Worm (Caenorhabditis elegans) whole organism, young adult: Measurements from ENCODE around the gene F16B12.7.

Experiments used
- B0019.2 ChIP-seq: fragments of 200-800 bp; sonication (Bioruptor generic); conservative IDR thresholded peaks from 2 replicates; pipeline ENCODE4 v1.3.6; 2022; ENCODE audit warnings: missing genetic modification reagents, missing genetic modification characterization, missing compliant biosample characterization
- B0336.3 ChIP-seq: fragments of 200-800 bp; sonication (Bioruptor generic); IDR thresholded peaks from 2 replicates; pipeline ENCODE4 v1.3.6; 2022; ENCODE audit warnings: missing genetic modification characterization, missing compliant biosample characterization
- D2030.7 ChIP-seq: fragments of 200-800 bp; sonication (Bioruptor generic); IDR thresholded peaks from 2 replicates; pipeline ENCODE4 v1.3.6; 2022; ENCODE audit warnings: missing genetic modification reagents, missing genetic modification characterization, missing compliant biosample characterization
- F33H1.4 ChIP-seq: fragments of 200-800 bp; sonication (Bioruptor generic); IDR thresholded peaks from 2 replicates; pipeline ENCODE4 v1.3.6; 2022; ENCODE audit warnings: missing genetic modification reagents, missing genetic modification characterization, missing compliant biosample characterization
- F37B4.10 ChIP-seq: fragments of 200-800 bp; sonication (Bioruptor generic); IDR thresholded peaks from 2 replicates; pipeline ENCODE4 v1.3.6; 2022; ENCODE audit warnings: missing genetic modification characterization, missing compliant biosample characterization
- F52B5.7 ChIP-seq: sonication (generic microtip); optimal IDR thresholded peaks from 2 replicates; lab custom pipeline; 2016; ENCODE audit warnings: mild to moderate bottlenecking, missing genetic modification characterization, missing compliant biosample characterization
- F55B11.4 ChIP-seq: sonication (generic microtip); optimal IDR thresholded peaks from 2 replicates; lab custom pipeline; 2016; ENCODE audit warnings: missing compliant biosample characterization, missing genetic modification characterization, borderline replicate concordance; ENCODE audit not compliant: insufficient read depth
- K11D2.4 ChIP-seq: fragments of 200-800 bp; sonication (Bioruptor generic); IDR thresholded peaks from 2 replicates; pipeline ENCODE4 v1.3.6; 2022; ENCODE audit warnings: missing genetic modification reagents, missing genetic modification characterization, missing compliant biosample characterization
- T26A5.8 ChIP-seq: sonication (generic microtip); optimal IDR thresholded peaks from 2 replicates; lab custom pipeline; 2016; ENCODE audit warnings: missing genetic modification characterization, missing compliant biosample characterization
- Y53G8AR.9 ChIP-seq: fragments of 200-800 bp; sonication (Bioruptor generic); conservative IDR thresholded peaks from 2 replicates; pipeline ENCODE4 v1.3.6; 2022; ENCODE audit warnings: missing genetic modification reagents, missing genetic modification characterization, missing compliant biosample characterization
- Y79H2A.3 ChIP-seq: fragments of 200-800 bp; sonication (Bioruptor generic); conservative IDR thresholded peaks from 2 replicates; pipeline ENCODE4 v1.3.6; 2022; ENCODE audit warnings: missing genetic modification reagents, missing genetic modification characterization, missing compliant biosample characterization
- Y95B8A.8 ChIP-seq: fragments of 200-800 bp; sonication (Bioruptor generic); IDR thresholded peaks from 2 replicates; pipeline ENCODE4 v1.3.6; 2022; ENCODE audit warnings: missing genetic modification reagents, missing genetic modification characterization, missing compliant biosample characterization
- ZK185.1 ChIP-seq: sonication (generic microtip); optimal IDR thresholded peaks from 2 replicates; lab custom pipeline; 2016; ENCODE audit warnings: mild to moderate bottlenecking, missing genetic modification characterization, missing compliant biosample characterization; ENCODE audit not compliant: poor library complexity, severe bottlenecking
- atf-7 ChIP-seq: sonication (generic microtip); optimal IDR thresholded peaks from 2 replicates; lab custom pipeline; 2017; ENCODE audit warnings: mild to moderate bottlenecking, missing genetic modification characterization, missing compliant biosample characterization
- ceh-58 ChIP-seq: fragments of 200-800 bp; sonication (Bioruptor generic); IDR thresholded peaks from 2 replicates; pipeline ENCODE4 v1.3.6; 2022; ENCODE audit warnings: missing genetic modification characterization, missing compliant biosample characterization
- ceh-91 ChIP-seq: fragments of 200-800 bp; sonication (Bioruptor generic); IDR thresholded peaks from 2 replicates; pipeline ENCODE4 v1.3.6; 2022; ENCODE audit warnings: missing genetic modification reagents, missing genetic modification characterization, missing compliant biosample characterization
- die-1 ChIP-seq: sonication (generic microtip); optimal IDR thresholded peaks from 2 replicates; lab custom pipeline; 2016; ENCODE audit warnings: missing genotype, mild to moderate bottlenecking, missing genetic modification characterization, missing compliant biosample characterization
- egl-44 ChIP-seq: fragments of 200-800 bp; sonication (Bioruptor generic); IDR thresholded peaks from 2 replicates; pipeline ENCODE4 v1.3.6; 2022; ENCODE audit warnings: missing genetic modification reagents, missing genetic modification characterization, missing compliant biosample characterization
- egrh-3 ChIP-seq: fragments of 200-800 bp; sonication (Bioruptor generic); IDR thresholded peaks from 2 replicates; pipeline ENCODE4 v1.3.6; 2022; ENCODE audit warnings: missing genetic modification reagents, missing genetic modification characterization, missing compliant biosample characterization
- gei-17 ChIP-seq: fragments of 200-800 bp; sonication (Bioruptor generic); optimal IDR thresholded peaks from 2 replicates; lab custom pipeline; 2018; ENCODE audit warnings: mild to moderate bottlenecking, missing genetic modification characterization, missing compliant biosample characterization
- hsf-1 ChIP-seq: fragments of 200-800 bp; sonication (Bioruptor generic); IDR thresholded peaks from 2 replicates; pipeline ENCODE4 v1.3.6; 2022; ENCODE audit warnings: missing genetic modification reagents, missing genetic modification characterization, missing compliant biosample characterization
- lag-1 ChIP-seq: fragments of 200-800 bp; sonication (Bioruptor generic); IDR thresholded peaks from 2 replicates; pipeline ENCODE4 v1.3.6; 2022; ENCODE audit warnings: missing genetic modification reagents, missing genetic modification characterization, missing compliant biosample characterization
- let-526 ChIP-seq: fragments of 200-800 bp; sonication (Bioruptor generic); IDR thresholded peaks from 2 replicates; pipeline ENCODE4 v1.3.6; 2022; ENCODE audit warnings: missing genetic modification reagents, missing genetic modification characterization, missing compliant biosample characterization
- lin-35 ChIP-seq, 3 experiments: fragments of 150-350 bp in 2 of 3; sonication (generic microtip) in 1 of 3; optimal IDR thresholded peaks; 2 replicates each; lab custom pipeline; 2014 to 2018; ENCODE audit warnings: missing biosample characterization in 3 of 3, missing genetic modification characterization in 3 of 3, missing genetic modification reagents in 3 of 3
- lir-1 ChIP-seq: fragments of 200-800 bp; sonication (Bioruptor generic); conservative IDR thresholded peaks from 2 replicates; pipeline ENCODE4 v1.3.6; 2022; ENCODE audit warnings: missing genetic modification reagents, missing genetic modification characterization, missing compliant biosample characterization
- lsy-27 ChIP-seq: sonication (generic microtip); optimal IDR thresholded peaks from 2 replicates; lab custom pipeline; 2017; ENCODE audit warnings: missing genetic modification characterization, mild to moderate bottlenecking, missing compliant biosample characterization, antibody characterized with exemption, missing genotype, borderline replicate concordance; ENCODE audit not compliant: insufficient read depth
- madf-3 ChIP-seq: fragments of 200-800 bp; sonication (Bioruptor generic); IDR thresholded peaks from 2 replicates; pipeline ENCODE4 v1.3.6; 2022; ENCODE audit warnings: missing genetic modification reagents, missing genetic modification characterization, missing compliant biosample characterization
- madf-8 ChIP-seq: fragments of 200-800 bp; sonication (Bioruptor generic); conservative IDR thresholded peaks from 2 replicates; pipeline ENCODE4 v1.3.6; 2022; ENCODE audit warnings: missing genetic modification reagents, missing genetic modification characterization, missing compliant biosample characterization
- mcd-1 ChIP-seq: fragments of 200-800 bp; sonication (Bioruptor generic); IDR thresholded peaks from 2 replicates; pipeline ENCODE4 v1.3.6; 2022; ENCODE audit warnings: missing genetic modification reagents, missing genetic modification characterization, missing compliant biosample characterization
- mxl-1 ChIP-seq: sonication (generic microtip); optimal IDR thresholded peaks from 2 replicates; lab custom pipeline; 2016; ENCODE audit warnings: missing genetic modification characterization, missing compliant biosample characterization
- nhr-120 ChIP-seq: fragments of 200-800 bp; sonication (Bioruptor generic); IDR thresholded peaks from 2 replicates; pipeline ENCODE4 v1.3.6; 2022; ENCODE audit warnings: missing genetic modification characterization, missing compliant biosample characterization
- nhr-80 ChIP-seq: sonication (generic microtip); optimal IDR thresholded peaks from 2 replicates; lab custom pipeline; 2016; ENCODE audit warnings: missing genetic modification characterization, missing compliant biosample characterization
- rcor-1 ChIP-seq: fragments of 200-800 bp; sonication (Bioruptor generic); IDR thresholded peaks from 2 replicates; pipeline ENCODE4 v1.3.6; 2022; ENCODE audit warnings: missing genetic modification reagents, missing genetic modification characterization, missing compliant biosample characterization
- rec-8 ChIP-seq, 2 experiments: sonication (generic microtip); optimal IDR thresholded peaks; 2 replicates each; lab custom pipeline; 2016; ENCODE audit warnings: mild to moderate bottlenecking in 2 of 2, missing genetic modification characterization in 2 of 2, missing genetic modification reagents in 2 of 2, missing genotype in 2 of 2, missing biosample characterization in 1 of 2, missing compliant biosample characterization in 1 of 2, moderate library complexity in 1 of 2
- sdz-38 ChIP-seq: sonication (generic microtip); optimal IDR thresholded peaks from 2 replicates; lab custom pipeline; 2016; ENCODE audit warnings: missing genotype, missing genetic modification characterization, missing compliant biosample characterization
- snpc-1.1 ChIP-seq: sonication (generic microtip); optimal IDR thresholded peaks from 2 replicates; lab custom pipeline; 2017; ENCODE audit warnings: missing genetic modification characterization, mild to moderate bottlenecking, missing compliant biosample characterization, antibody characterized with exemption, moderate library complexity, missing genotype, missing genetic modification reagents; ENCODE audit not compliant: insufficient read depth
- snpc-1.3 ChIP-seq: sonication (generic microtip); optimal IDR thresholded peaks from 2 replicates; lab custom pipeline; 2017; ENCODE audit warnings: missing genetic modification characterization, mild to moderate bottlenecking, missing compliant biosample characterization, antibody characterized with exemption, moderate library complexity, missing genotype, missing genetic modification reagents; ENCODE audit not compliant: insufficient read depth
- sptf-2 ChIP-seq: fragments of 200-800 bp; sonication (Bioruptor generic); optimal IDR thresholded peaks from 2 replicates; lab custom pipeline; 2018; ENCODE audit warnings: mild to moderate bottlenecking, missing genetic modification characterization, missing compliant biosample characterization
- zim-3 ChIP-seq: sonication (generic microtip); optimal IDR thresholded peaks from 2 replicates; lab custom pipeline; 2017; ENCODE audit warnings: mild to moderate bottlenecking, missing genetic modification characterization, moderate library complexity, missing compliant biosample characterization
- ztf-22 ChIP-seq: fragments of 200-800 bp; sonication (Bioruptor generic); optimal IDR thresholded peaks from 2 replicates; lab custom pipeline; 2018; ENCODE audit warnings: mild to moderate bottlenecking, missing genetic modification characterization, moderate library complexity, missing compliant biosample characterization
- ztf-26 ChIP-seq: sonication (generic microtip); optimal IDR thresholded peaks from 2 replicates; lab custom pipeline; 2017; ENCODE audit warnings: missing genetic modification characterization, missing compliant biosample characterization

The F16B12.7 gene

ce11 chrX:14131476-14131875 lies 23.1 kb downstream of the F16B12.7 start:
- TF ChIP-seq ztf-22 (GFP tag; lab: Kevin White, UChicago) (no peak), gei-17 (no peak), lag-1 (GFP tag; lab: Robert Waterston, UW) (no peak), T26A5.8 (tag; lab: Kevin White, UChicago) (no peak), ceh-58 (no peak), egrh-3 (GFP tag; lab: Robert Waterston, UW) (no peak), atf-7 (no peak)

- TF ChIP-seq die-1 (tag; lab: Kevin White, UChicago) = no peak
- TF ChIP-seq sdz-38 (tag; lab: Kevin White, UChicago) = no peak
- no peak for TF ChIP-seq nhr-80
- no peak for TF ChIP-seq lin-35 (GFP tag; optimal IDR thresholded peaks at IDR 0.05; lab: Kevin White, UChicago)
- no peak for TF ChIP-seq ceh-91 (GFP tag; lab: Robert Waterston, UW)
- no peak for TF ChIP-seq lsy-27 (tag; lab: Kevin White, UChicago)
- no peak for TF ChIP-seq rec-8 (tag; optimal IDR thresholded peaks at IDR 0.05; lab: Kevin White, UChicago)
- no peak for TF ChIP-seq lir-1 (GFP tag; lab: Robert Waterston, UW)
- no peak for TF ChIP-seq ZK185.1
- no peak for TF ChIP-seq B0019.2 (GFP tag; lab: Robert Waterston, UW)
- no peak for TF ChIP-seq F52B5.7
- no peak for TF ChIP-seq K11D2.4
- no peak for TF ChIP-seq mxl-1 (tag; lab: Kevin White, UChicago)
- TF ChIP-seq Y53G8AR.9 (GFP tag; lab: Robert Waterston, UW) = no peak
- no peak for TF ChIP-seq egl-44
- no peak for TF ChIP-seq rcor-1
- TF ChIP-seq Y79H2A.3 (GFP tag; lab: Robert Waterston, UW) = no peak
- TF ChIP-seq zim-3 (tag; lab: Kevin White, UChicago) = no peak
- TF ChIP-seq let-526 (GFP tag; lab: Robert Waterston, UW) = no peak
- no peak for TF ChIP-seq gei-17
- TF ChIP-seq, all 124 proteins: peak for 0
These were observed 24.3 kb downstream of the F16B12.7 start for ce11 chrX:14132677-14133076.

ce11 chrX:14134244-14134643 lies 25.9 kb downstream of the F16B12.7 start, which contains the start of gene F28H6.8:
Gene F28H6.8, minus strand, starts transcription at chrX:14134344.
- no peak for TF ChIP-seq let-526 (GFP tag; lab: Robert Waterston, UW)
- no peak for TF ChIP-seq D2030.7 (GFP tag; lab: Robert Waterston, UW)
- TF ChIP-seq F37B4.10 (GFP tag; lab: Robert Waterston, UW) = no peak
- TF ChIP-seq F55B11.4 (tag; lab: Kevin White, UChicago) = no peak
- no peak for TF ChIP-seq gei-17
- TF ChIP-seq Y95B8A.8 (GFP tag; lab: Robert Waterston, UW) = no peak
- TF ChIP-seq snpc-1.1 (tag; lab: Kevin White, UChicago) = no peak
- TF ChIP-seq K11D2.4 = no peak
- TF ChIP-seq madf-3 (GFP tag; lab: Robert Waterston, UW) = no peak
- no peak for TF ChIP-seq mcd-1 (GFP tag; lab: Robert Waterston, UW)
- TF ChIP-seq ztf-26 = no peak
- no peak for TF ChIP-seq nhr-120 (GFP tag; lab: Robert Waterston, UW)
- TF ChIP-seq B0336.3 (GFP tag; lab: Robert Waterston, UW) = no peak
- no peak for TF ChIP-seq sptf-2 (GFP tag; lab: Kevin White, UChicago)
- TF ChIP-seq snpc-1.3 = no peak
- no peak for TF ChIP-seq hsf-1 (GFP tag; lab: Robert Waterston, UW)
- TF ChIP-seq madf-8 (GFP tag; lab: Robert Waterston, UW) = no peak
- no peak for TF ChIP-seq F33H1.4 (GFP tag; lab: Robert Waterston, UW)
